Fruit fly (Drosophila melanogaster) whole organism, pupa: Measurements from ENCODE around the gene CG15140.

Source experiments
- CG10348 ChIP-seq: fragments of 200-800 bp; sonication (Bioruptor generic); IDR thresholded peaks from 2 replicates; pipeline ENCODE4 v1.3.6; 2022; ENCODE audit warnings: missing biosample characterization, missing genetic modification characterization
- CG12605 ChIP-seq: fragments of 200-800 bp; sonication (Bioruptor generic); IDR thresholded peaks from 2 replicates; pipeline ENCODE4 v1.3.6; 2022; ENCODE audit warnings: missing biosample characterization, missing genetic modification characterization
- CG13204 ChIP-seq: fragments of 200-800 bp; sonication (Bioruptor generic); optimal IDR thresholded peaks from 2 replicates; lab custom pipeline; 2018; ENCODE audit warnings: missing biosample characterization, mild to moderate bottlenecking, missing genetic modification characterization, moderate library complexity
- CG14655 ChIP-seq: fragments of 200-800 bp; sonication (Bioruptor generic); optimal IDR thresholded peaks from 3 replicates; lab custom pipeline; 2017; ENCODE audit warnings: mild to moderate bottlenecking, missing biosample characterization, missing genetic modification reagents, missing genetic modification characterization
- CG15710 ChIP-seq: fragments of 200-800 bp; sonication (Bioruptor generic); optimal IDR thresholded peaks from 2 replicates; lab custom pipeline; 2018; ENCODE audit warnings: missing biosample characterization, mild to moderate bottlenecking, missing genetic modification characterization, moderate library complexity
- CG17806 ChIP-seq: fragments of 200-800 bp; sonication (Bioruptor generic); optimal IDR thresholded peaks from 2 replicates; lab custom pipeline; 2018; ENCODE audit warnings: missing biosample characterization, mild to moderate bottlenecking, missing genetic modification characterization, moderate library complexity
- CG32121 ChIP-seq: fragments of 200-800 bp; sonication (Bioruptor generic); IDR thresholded peaks from 2 replicates; pipeline ENCODE4 v1.3.6; 2022; ENCODE audit warnings: missing biosample characterization, missing genetic modification characterization
- CG34367 ChIP-seq: fragments of 200-800 bp; sonication (Bioruptor generic); optimal IDR thresholded peaks from 2 replicates; lab custom pipeline; 2018; ENCODE audit warnings: missing biosample characterization, mild to moderate bottlenecking, missing genetic modification characterization
- CG4496 ChIP-seq: fragments of 200-800 bp; sonication (Bioruptor generic); IDR thresholded peaks from 3 replicates; pipeline ENCODE4 v1.3.6; 2022; ENCODE audit warnings: missing biosample characterization, missing genetic modification characterization
- CG8159 ChIP-seq: fragments of 200-800 bp; sonication (Bioruptor generic); optimal IDR thresholded peaks from 3 replicates; lab custom pipeline; 2018; ENCODE audit warnings: missing biosample characterization, mild to moderate bottlenecking, missing genetic modification characterization, moderate library complexity
- CG8301 ChIP-seq: fragments of 200-800 bp; sonication (Bioruptor generic); optimal IDR thresholded peaks from 2 replicates; lab custom pipeline; 2018; ENCODE audit warnings: missing biosample characterization, mild to moderate bottlenecking, missing genetic modification characterization
- CG9948 ChIP-seq: fragments of 200-800 bp; sonication (Bioruptor generic); optimal IDR thresholded peaks from 2 replicates; lab custom pipeline; 2018; ENCODE audit warnings: missing biosample characterization, mild to moderate bottlenecking, missing genetic modification characterization, moderate library complexity
- D1 ChIP-seq: fragments of 200-800 bp; sonication (Bioruptor generic); optimal IDR thresholded peaks from 2 replicates; lab custom pipeline; 2018; ENCODE audit warnings: missing biosample characterization, mild to moderate bottlenecking, missing genetic modification characterization, moderate library complexity
- EcR ChIP-seq: fragments of 200-800 bp; sonication (Bioruptor generic); optimal IDR thresholded peaks from 3 replicates; lab custom pipeline; 2019; ENCODE audit warnings: missing biosample characterization, missing genetic modification characterization, mild to moderate bottlenecking, moderate library complexity, missing genetic modification reagents
- Ets98B ChIP-seq: fragments of 200-800 bp; sonication (Bioruptor generic); IDR thresholded peaks from 2 replicates; pipeline ENCODE4 v1.3.6; 2022; ENCODE audit warnings: missing biosample characterization, missing genetic modification characterization
- Pif1A ChIP-seq: fragments of 200-800 bp; sonication (Bioruptor generic); optimal IDR thresholded peaks from 3 replicates; lab custom pipeline; 2016; ENCODE audit warnings: missing biosample characterization, missing genetic modification characterization
- Pif1B ChIP-seq: fragments of 200-800 bp; sonication (Bioruptor generic); optimal IDR thresholded peaks from 3 replicates; lab custom pipeline; 2016; ENCODE audit warnings: missing biosample characterization, missing genetic modification characterization
- Snoo ChIP-seq: fragments of 200-800 bp; sonication (Bioruptor generic); optimal IDR thresholded peaks from 3 replicates; lab custom pipeline; 2017; ENCODE audit warnings: missing biosample characterization, mild to moderate bottlenecking, missing genetic modification characterization, inconsistent platforms
- fd96Ca ChIP-seq: fragments of 200-800 bp; sonication (Bioruptor generic); IDR thresholded peaks from 3 replicates; pipeline ENCODE4 v1.3.6; 2022; ENCODE audit warnings: missing biosample characterization, missing genetic modification characterization
- gl ChIP-seq: fragments of 200-800 bp; sonication (Bioruptor generic); optimal IDR thresholded peaks from 2 replicates; lab custom pipeline; 2018; ENCODE audit warnings: missing biosample characterization, mild to moderate bottlenecking, missing genetic modification characterization
- rn ChIP-seq: fragments of 200-800 bp; sonication (Bioruptor generic); IDR thresholded peaks from 2 replicates; pipeline ENCODE4 v1.3.6; 2022; ENCODE audit warnings: missing biosample characterization, missing genetic modification characterization

The CG15140 gene

DNA sequence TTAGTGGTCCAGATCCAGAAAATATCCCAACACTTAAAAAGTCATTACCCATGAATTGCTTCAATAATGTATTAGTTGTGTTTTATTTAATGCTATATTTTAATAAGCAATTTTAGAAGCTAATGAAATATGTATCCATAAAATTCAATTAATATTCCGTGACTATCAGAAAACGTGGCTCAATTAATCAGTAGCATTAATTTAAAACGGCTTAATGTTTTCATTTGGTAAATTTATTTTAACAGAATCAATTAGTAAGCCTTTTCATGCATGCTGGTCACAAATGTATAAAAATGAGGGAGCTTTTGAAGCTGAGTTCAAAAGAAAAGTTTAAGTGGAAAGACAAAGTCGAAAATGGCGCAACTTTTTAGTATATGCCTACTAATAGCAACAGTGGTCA lies at the start of gene CG15140:
TSS of gene CG15140 (plus strand) at position 301 of the 400 bp plus-strand sequence.
- no peak for TF ChIP-seq CG14655
- no peak for TF ChIP-seq CG8301 (tag; lab: Kevin White, UChicago)
- no peak for TF ChIP-seq CG34367 (tag; lab: Kevin White, UChicago)
- no peak for TF ChIP-seq rn
- no peak for TF ChIP-seq CG9948 (tag; lab: Kevin White, UChicago)
- no peak for TF ChIP-seq CG17806
- no peak for TF ChIP-seq CG32121 (GFP tag; lab: Robert Waterston, UW)
- no peak for TF ChIP-seq Ets98B (GFP tag; lab: Robert Waterston, UW)
- no peak for TF ChIP-seq Snoo
- TF ChIP-seq CG10348 (GFP tag; lab: Robert Waterston, UW) = no peak
- TF ChIP-seq CG13204 (GFP tag; lab: Kevin White, UChicago) = no peak
- TF ChIP-seq gl = no peak
- no peak for TF ChIP-seq CG8159 (tag; lab: Kevin White, UChicago)
- TF ChIP-seq CG4496 (GFP tag; lab: Robert Waterston, UW) = no peak

DNA sequence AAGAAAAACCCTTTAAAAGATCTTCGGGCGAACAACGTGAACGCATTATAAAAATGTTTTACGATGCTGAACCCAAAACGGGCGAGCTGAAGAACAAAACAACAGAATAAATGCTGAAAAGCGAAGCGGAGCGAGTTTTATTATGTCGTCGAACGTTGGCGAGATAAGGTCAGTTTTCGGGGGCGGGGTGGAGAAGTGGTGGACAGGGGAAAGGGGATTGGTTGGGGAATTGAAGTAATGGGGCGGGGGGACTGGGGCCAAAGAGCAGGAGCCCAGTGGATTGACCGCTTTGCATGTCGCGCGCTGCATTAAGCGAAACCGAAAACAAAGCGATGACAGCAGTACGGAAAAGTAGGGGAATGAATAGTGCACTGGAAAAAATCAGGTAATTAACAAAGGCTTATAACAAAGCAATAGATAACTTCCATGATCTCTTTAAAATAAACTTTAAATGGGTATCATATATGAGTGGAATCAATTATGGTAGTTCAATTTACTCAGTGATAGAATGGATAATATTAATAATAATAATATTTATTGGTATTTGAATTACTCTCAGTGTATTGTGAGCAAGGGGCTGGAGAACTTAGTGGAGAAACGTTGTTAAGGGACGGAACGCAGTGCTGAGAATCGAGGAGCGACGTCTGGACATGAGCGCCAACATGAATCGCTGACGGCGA lies 42.8 kb upstream of the CG15140 start:
- TF ChIP-seq CG14655 (peak; percentile 77), CG10348 (GFP tag; lab: Robert Waterston, UW) (0 out of 2 replicates have a peak, but pooled peaks have one; percentile 8), EcR (GFP tag; lab: Kevin White, UChicago) (peak; percentile 57), gl (peak; percentile 69), CG8159 (tag; lab: Kevin White, UChicago) (peak; percentile 94), Pif1A (GFP tag; lab: Kevin White, UChicago) (peak; percentile 29), CG32121 (GFP tag; lab: Robert Waterston, UW) (peak; percentile 62; the same call in 1 of the 2 replicates), CG13204 (GFP tag; lab: Kevin White, UChicago) (peak; percentile 37), Ets98B (GFP tag; lab: Robert Waterston, UW) (peak; percentile 35), CG9948 (tag; lab: Kevin White, UChicago) (peak; percentile 88), CG17806 (peak; percentile 92), CG4496 (GFP tag; lab: Robert Waterston, UW) (peak; percentile 70; the same call in 1 of the 3 replicates), CG34367 (tag; lab: Kevin White, UChicago) (peak; percentile 56), CG15710 (peak; percentile 74), fd96Ca (no peak), CG12605 (peak; percentile 49; the same call in 1 of the 2 replicates), Pif1B (GFP tag; lab: Kevin White, UChicago) (peak; percentile 37), rn (0 out of 2 replicates have a peak, but pooled peaks have one; percentile 5), Snoo (peak; percentile 36), CG8301 (tag; lab: Kevin White, UChicago) (peak; percentile 65), D1 (tag; lab: Kevin White, UChicago) (peak; percentile 58)

DNA sequence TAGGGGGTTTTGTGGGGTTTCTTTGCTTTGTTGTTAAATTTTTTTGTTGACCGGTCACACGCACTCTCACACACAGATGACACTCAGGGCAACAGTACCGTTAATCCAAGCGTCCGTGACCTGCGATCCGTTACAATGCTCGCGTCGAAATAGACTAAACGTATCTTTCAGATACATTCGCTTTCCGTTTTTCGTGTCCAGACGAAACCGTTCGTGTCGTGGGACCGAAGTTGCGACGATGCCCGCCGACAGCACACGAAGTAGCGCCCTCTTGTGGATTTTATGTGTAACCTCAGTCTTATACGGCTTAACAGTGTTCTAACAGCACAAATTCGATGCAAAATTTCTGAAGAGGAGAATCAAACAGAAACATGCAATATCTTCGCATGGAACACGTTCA lies 25.5 kb upstream of the CG15140 start, which contains the start of gene beat-IIIc:
TSS of gene beat-IIIc (minus strand) at position 158 of the 400 bp plus-strand sequence.
- no peak for TF ChIP-seq D1 (tag; lab: Kevin White, UChicago)
- no peak for TF ChIP-seq CG14655
- TF ChIP-seq EcR (GFP tag; lab: Kevin White, UChicago) = no peak
- TF ChIP-seq CG13204 (GFP tag; lab: Kevin White, UChicago) = no peak
- TF ChIP-seq CG8301 (tag; lab: Kevin White, UChicago) = no peak
- no peak for TF ChIP-seq Pif1B (GFP tag; lab: Kevin White, UChicago)
- TF ChIP-seq Ets98B (GFP tag; lab: Robert Waterston, UW) = no peak
- TF ChIP-seq CG17806 = no peak
- TF ChIP-seq CG32121 (GFP tag; lab: Robert Waterston, UW) = no peak
- no peak for TF ChIP-seq Pif1A (GFP tag; lab: Kevin White, UChicago)
- no peak for TF ChIP-seq rn
- TF ChIP-seq Snoo = no peak
- TF ChIP-seq CG15710 = no peak
- no peak for TF ChIP-seq CG34367 (tag; lab: Kevin White, UChicago)

DNA sequence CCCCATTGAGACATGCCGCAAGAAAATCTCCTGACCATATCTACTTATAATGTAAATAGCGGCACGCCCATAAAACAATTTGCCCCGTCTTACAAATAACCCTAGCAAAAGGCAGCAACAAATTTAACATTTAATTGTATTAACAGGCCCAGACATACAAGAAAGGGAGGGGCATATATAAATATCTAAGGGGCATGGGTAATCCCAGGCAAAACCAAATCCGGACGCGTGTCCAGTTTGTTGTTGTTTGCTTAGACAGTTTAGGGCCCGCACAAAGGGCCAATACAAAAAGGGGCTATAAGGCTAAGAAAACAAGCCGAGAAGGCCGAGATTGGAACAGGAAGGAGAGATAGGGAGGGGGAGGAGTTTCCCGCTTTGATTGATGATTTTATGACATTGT lies 23.8 kb upstream of the CG15140 start:
- TF ChIP-seq CG13204 (GFP tag; lab: Kevin White, UChicago) (no peak), gl (no peak), CG10348 (GFP tag; lab: Robert Waterston, UW) (no peak), D1 (tag; lab: Kevin White, UChicago) (no peak), CG4496 (GFP tag; lab: Robert Waterston, UW) (no peak), CG9948 (tag; lab: Kevin White, UChicago) (no peak), Pif1B (GFP tag; lab: Kevin White, UChicago) (no peak), EcR (GFP tag; lab: Kevin White, UChicago) (no peak), CG8159 (tag; lab: Kevin White, UChicago) (no peak), Ets98B (GFP tag; lab: Robert Waterston, UW) (no peak), Pif1A (GFP tag; lab: Kevin White, UChicago) (no peak), CG32121 (GFP tag; lab: Robert Waterston, UW) (no peak), CG15710 (no peak)
- TF ChIP-seq, all 21 proteins: peak for 0

DNA sequence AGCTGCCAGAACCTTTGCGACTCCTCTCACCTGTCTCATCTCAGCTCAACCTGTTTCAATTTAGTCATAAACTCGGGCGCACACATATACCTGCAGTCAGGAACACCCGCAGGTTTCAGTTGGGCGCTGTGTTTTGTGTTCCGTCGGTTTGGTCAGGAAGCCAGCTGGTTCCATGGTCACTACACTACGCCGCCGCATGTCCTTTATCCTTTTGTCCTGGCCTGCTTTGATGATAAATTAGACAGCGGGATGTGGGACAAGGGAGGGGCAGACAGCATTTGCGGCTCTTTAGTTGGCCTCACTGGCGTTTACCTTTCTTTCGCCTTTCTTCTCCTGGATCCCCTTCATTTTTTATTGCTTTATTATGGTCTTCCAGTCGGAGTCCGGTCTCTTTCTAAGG lies 22.7 kb upstream of the CG15140 start:
- TF ChIP-seq CG34367 (tag; lab: Kevin White, UChicago) (no peak), CG9948 (tag; lab: Kevin White, UChicago) (no peak), CG13204 (GFP tag; lab: Kevin White, UChicago) (no peak), CG10348 (GFP tag; lab: Robert Waterston, UW) (no peak), Ets98B (GFP tag; lab: Robert Waterston, UW) (no peak), CG14655 (no peak), CG32121 (GFP tag; lab: Robert Waterston, UW) (no peak), rn (no peak), CG8301 (tag; lab: Kevin White, UChicago) (no peak), gl (no peak)
